Worm (Caenorhabditis elegans): Measurements from ENCODE around the gene acs-15.

- TF ChIP-seq nhr-237 (tag; optimal IDR thresholded peaks at IDR 0.05) (no peak), ztf-11 (tag; optimal IDR thresholded peaks at IDR 0.05) (no peak), ces-1 (GFP tag; optimal IDR thresholded peaks at IDR 0.05) (no peak), arid-1 (GFP tag; conservative IDR thresholded peaks at IDR 0.05) (no peak), ceh-44 (GFP tag; IDR thresholded peaks at IDR 0.05) (no peak), lin-39 (tag; optimal IDR thresholded peaks at IDR 0.05) (no peak), fos-1 (tag; optimal IDR thresholded peaks at IDR 0.05) (no peak), spr-1 (tag; optimal IDR thresholded peaks at IDR 0.05) (no peak), pqm-1 (tag; optimal IDR thresholded peaks at IDR 0.05) (no peak), php-3 (GFP tag; IDR thresholded peaks at IDR 0.05) (no peak), hlh-30 (tag; optimal IDR thresholded peaks at IDR 0.05; ENCODE audit: insufficient read depth) (no peak)
Measured at ce11 chrII:979135-979534, 46.3 kb downstream of the acs-15 start, which contains the start of the genes fbxc-17 and fbxc-15.
